Worm (Caenorhabditis elegans) whole organism, early embryonic: ENCODE results near the gene faah-1.

Experiments
- B0310.2 ChIP-seq: sonication (generic microtip); optimal IDR thresholded peaks from 2 replicates; lab custom pipeline; 2016; ENCODE audit warnings: mild to moderate bottlenecking, missing genetic modification characterization, missing compliant biosample characterization
- F13C5.2 ChIP-seq: sonication (generic microtip); optimal IDR thresholded peaks from 2 replicates; lab custom pipeline; 2017; ENCODE audit warnings: mild to moderate bottlenecking, missing genetic modification characterization, inconsistent platforms, missing compliant biosample characterization
- aly-1 ChIP-seq: sonication (generic microtip); optimal IDR thresholded peaks from 2 replicates; lab custom pipeline; 2016; ENCODE audit warnings: missing genetic modification characterization, missing compliant biosample characterization
- ama-1 ChIP-seq: fragments of 150-350 bp; optimal IDR thresholded peaks from 2 replicates; lab custom pipeline; 2014
- ceh-13 ChIP-seq: fragments of 200-800 bp; sonication (Bioruptor generic); optimal IDR thresholded peaks from 2 replicates; lab custom pipeline; 2018; ENCODE audit warnings: mild to moderate bottlenecking, missing genetic modification characterization, missing compliant biosample characterization
- ceh-36 ChIP-seq: sonication (generic microtip); optimal IDR thresholded peaks from 2 replicates; lab custom pipeline; 2016; ENCODE audit warnings: missing genetic modification characterization, inconsistent platforms, missing compliant biosample characterization
- ets-7 ChIP-seq: sonication (generic microtip); optimal IDR thresholded peaks from 2 replicates; lab custom pipeline; 2016; ENCODE audit warnings: missing genotype, missing genetic modification characterization, missing compliant biosample characterization
- flt-1 ChIP-seq: fragments of 200-800 bp; sonication (Bioruptor generic); IDR thresholded peaks from 2 replicates; pipeline ENCODE4 v1.3.6; 2022; ENCODE audit warnings: missing genetic modification characterization, missing compliant biosample characterization
- hmbx-1 ChIP-seq: sonication (generic microtip); optimal IDR thresholded peaks from 2 replicates; lab custom pipeline; 2016; ENCODE audit warnings: mild to moderate bottlenecking, missing genetic modification characterization, missing compliant biosample characterization
- hmg-4 ChIP-seq: fragments of 200-800 bp; sonication (Bioruptor generic); optimal IDR thresholded peaks from 2 replicates; lab custom pipeline; 2018; ENCODE audit warnings: mild to moderate bottlenecking, missing genetic modification characterization, missing compliant biosample characterization
- hnd-1 ChIP-seq: sonication (generic microtip); optimal IDR thresholded peaks from 2 replicates; lab custom pipeline; 2016; ENCODE audit warnings: missing genetic modification characterization, missing compliant biosample characterization
- pes-1 ChIP-seq: fragments of 200-800 bp; sonication (Bioruptor generic); IDR thresholded peaks from 2 replicates; pipeline ENCODE4 v1.3.6; 2022; ENCODE audit warnings: missing genetic modification reagents, missing genetic modification characterization, missing compliant biosample characterization
- scrt-1 ChIP-seq: fragments of 200-800 bp; sonication (Bioruptor generic); IDR thresholded peaks from 2 replicates; pipeline ENCODE4 v1.3.6; 2022; ENCODE audit warnings: missing genetic modification characterization, missing compliant biosample characterization
- sea-1 ChIP-seq: fragments of 200-800 bp; sonication (Bioruptor generic); conservative IDR thresholded peaks from 2 replicates; pipeline ENCODE4 v1.3.6; 2022; ENCODE audit warnings: missing genetic modification characterization, missing compliant biosample characterization
- tbx-11 ChIP-seq: fragments of 200-800 bp; sonication (Bioruptor generic); IDR thresholded peaks from 2 replicates; pipeline ENCODE4 v1.3.6; 2022; ENCODE audit warnings: missing genetic modification characterization, missing compliant biosample characterization
- tbx-37 ChIP-seq: fragments of 200-800 bp; sonication (Bioruptor generic); conservative IDR thresholded peaks from 2 replicates; pipeline ENCODE4 v1.3.6; 2022; ENCODE audit warnings: missing genetic modification reagents, missing genetic modification characterization, missing compliant biosample characterization
- tra-4 ChIP-seq: sonication (generic microtip); optimal IDR thresholded peaks from 2 replicates; lab custom pipeline; 2017; ENCODE audit warnings: missing genetic modification characterization, missing compliant biosample characterization

The faah-1 gene

DNA sequence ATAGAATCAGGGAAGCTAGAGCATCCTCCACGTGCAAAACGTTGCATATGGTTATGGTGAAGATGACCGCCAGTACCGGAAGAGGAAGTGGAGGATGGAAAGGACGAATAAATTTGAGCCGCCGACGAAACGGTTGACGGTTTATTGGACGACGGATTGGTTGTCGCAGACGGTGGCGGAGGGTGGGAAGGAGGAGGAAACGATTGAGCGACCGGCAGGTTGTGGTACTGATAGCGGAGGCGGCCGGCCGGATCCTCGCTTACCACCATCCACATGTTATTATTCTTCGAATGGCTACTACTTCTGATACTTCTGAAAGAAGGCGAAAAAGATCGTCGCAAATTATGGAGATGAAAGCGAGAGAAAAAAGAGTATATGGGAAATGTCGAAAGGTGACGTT lies 33.7 kb downstream of the faah-1 start:
- TF ChIP-seq tra-4, result no peak
- TF ChIP-seq B0310.2, result no peak
- TF ChIP-seq ceh-36, result no peak
- TF ChIP-seq tbx-37, result no peak
- no peak for TF ChIP-seq sea-1 (GFP tag; lab: Robert Waterston, UW)
- TF ChIP-seq ama-1 (lab: Kevin White, UChicago), result no peak
- no peak for TF ChIP-seq hnd-1 (tag; lab: Kevin White, UChicago)
- TF ChIP-seq ets-7 (tag; lab: Kevin White, UChicago), result no peak
- TF ChIP-seq tbx-11 (GFP tag; lab: Robert Waterston, UW), result no peak
- TF ChIP-seq pes-1 (GFP tag; lab: Robert Waterston, UW), result no peak
- TF ChIP-seq flt-1 (GFP tag; lab: Robert Waterston, UW), result no peak
- TF ChIP-seq scrt-1, result no peak
- no peak for TF ChIP-seq F13C5.2
- TF ChIP-seq hmg-4 (GFP tag; lab: Kevin White, UChicago), result no peak
- no peak for TF ChIP-seq hmbx-1 (tag; lab: Kevin White, UChicago)
- no peak for TF ChIP-seq ceh-13 (GFP tag; lab: Kevin White, UChicago)
- TF ChIP-seq aly-1 (tag; lab: Kevin White, UChicago), result no peak

DNA sequence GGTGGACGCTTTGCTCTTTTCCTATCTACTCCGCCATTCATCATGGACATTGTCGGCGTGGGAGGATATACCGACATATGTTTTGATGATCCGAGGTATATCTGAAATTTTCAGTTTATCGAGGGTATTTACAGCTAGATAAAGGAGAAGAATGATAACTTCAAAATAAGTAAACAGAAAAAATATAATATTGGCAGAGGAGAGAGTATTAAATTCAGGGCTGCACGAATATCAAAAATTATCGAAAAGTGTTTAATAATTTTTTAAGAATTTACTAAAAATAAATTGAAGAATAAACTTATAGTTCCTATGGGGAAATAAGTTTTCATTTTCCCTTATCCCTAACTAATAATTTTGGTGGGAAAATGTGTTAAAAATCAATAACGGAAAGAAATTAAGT lies 39.7 kb downstream of the faah-1 start, which contains the start of gene wsp-1:
wsp-1 (minus strand) TSS at position 101 of the 400 bp plus-strand sequence.
- TF ChIP-seq ets-7 (tag; lab: Kevin White, UChicago) (no peak), hmg-4 (GFP tag; lab: Kevin White, UChicago) (no peak), ceh-36 (no peak), tbx-11 (GFP tag; lab: Robert Waterston, UW) (no peak), ama-1 (lab: Kevin White, UChicago) (no peak), hnd-1 (tag; lab: Kevin White, UChicago) (no peak), flt-1 (GFP tag; lab: Robert Waterston, UW) (no peak), aly-1 (tag; lab: Kevin White, UChicago) (no peak), tbx-37 (no peak), tra-4 (no peak), B0310.2 (no peak), sea-1 (GFP tag; lab: Robert Waterston, UW) (no peak), pes-1 (GFP tag; lab: Robert Waterston, UW) (no peak), scrt-1 (no peak), hmbx-1 (tag; lab: Kevin White, UChicago) (no peak), ceh-13 (GFP tag; lab: Kevin White, UChicago) (no peak), F13C5.2 (no peak)

DNA sequence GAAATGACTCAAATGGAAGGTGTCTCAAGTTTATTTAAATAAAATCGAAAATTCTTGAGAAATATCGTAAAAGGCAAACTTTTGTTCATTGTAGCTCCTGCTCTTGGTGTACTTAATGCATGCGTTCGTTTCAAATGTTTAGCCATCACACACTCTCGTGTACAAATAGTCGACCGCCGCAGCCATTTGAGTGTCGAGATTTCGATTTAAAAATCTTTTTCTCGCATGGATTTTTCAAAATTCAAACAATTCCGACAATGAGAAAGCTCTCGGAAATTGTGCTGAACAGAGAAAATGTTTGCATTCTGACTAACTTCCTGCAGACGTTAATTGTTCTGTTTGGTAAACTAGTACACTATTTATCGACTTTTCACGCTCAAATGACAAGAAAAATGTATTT lies 40.1 kb downstream of the faah-1 start:
- TF ChIP-seq tbx-11 (GFP tag; lab: Robert Waterston, UW) (no peak), sea-1 (GFP tag; lab: Robert Waterston, UW) (no peak), ceh-36 (no peak), aly-1 (tag; lab: Kevin White, UChicago) (no peak), pes-1 (GFP tag; lab: Robert Waterston, UW) (no peak), ets-7 (tag; lab: Kevin White, UChicago) (no peak), ceh-13 (GFP tag; lab: Kevin White, UChicago) (no peak), hmg-4 (GFP tag; lab: Kevin White, UChicago) (no peak), hnd-1 (tag; lab: Kevin White, UChicago) (no peak), scrt-1 (no peak), tra-4 (no peak), ama-1 (lab: Kevin White, UChicago) (no peak), flt-1 (GFP tag; lab: Robert Waterston, UW) (no peak), hmbx-1 (tag; lab: Kevin White, UChicago) (no peak)

DNA sequence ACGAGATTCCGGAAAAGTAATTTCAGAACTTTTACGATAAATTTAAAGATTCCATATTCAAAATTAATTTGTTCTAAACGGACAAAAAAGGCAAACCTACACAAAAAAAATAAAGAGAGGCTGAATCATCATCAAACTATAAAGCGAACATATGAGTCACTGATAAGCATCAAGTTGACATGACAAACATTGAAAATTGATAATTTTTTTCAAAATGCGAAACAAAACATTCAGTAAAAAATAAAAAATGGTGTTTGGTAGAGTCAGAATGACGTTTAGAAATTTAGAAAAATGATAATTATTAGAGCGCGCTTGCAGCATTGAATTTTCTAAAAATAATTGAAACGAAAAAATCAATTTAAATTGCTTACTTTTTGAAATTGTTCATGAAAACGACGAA lies 40.6 kb downstream of the faah-1 start:
- TF ChIP-seq hnd-1 (tag; lab: Kevin White, UChicago), result no peak
- TF ChIP-seq B0310.2, result no peak
- no peak for TF ChIP-seq ceh-36
- TF ChIP-seq hmg-4 (GFP tag; lab: Kevin White, UChicago), result no peak
- no peak for TF ChIP-seq pes-1 (GFP tag; lab: Robert Waterston, UW)
- TF ChIP-seq scrt-1, result no peak
- TF ChIP-seq tbx-11 (GFP tag; lab: Robert Waterston, UW), result no peak
- no peak for TF ChIP-seq flt-1 (GFP tag; lab: Robert Waterston, UW)
- TF ChIP-seq tbx-37, result no peak
- no peak for TF ChIP-seq F13C5.2
- TF ChIP-seq ets-7 (tag; lab: Kevin White, UChicago), result no peak
- no peak for TF ChIP-seq hmbx-1 (tag; lab: Kevin White, UChicago)
- no peak for TF ChIP-seq sea-1 (GFP tag; lab: Robert Waterston, UW)
- TF ChIP-seq ceh-13 (GFP tag; lab: Kevin White, UChicago), result no peak
- no peak for TF ChIP-seq tra-4
- no peak for TF ChIP-seq aly-1 (tag; lab: Kevin White, UChicago)
- TF ChIP-seq ama-1 (lab: Kevin White, UChicago), result no peak

DNA sequence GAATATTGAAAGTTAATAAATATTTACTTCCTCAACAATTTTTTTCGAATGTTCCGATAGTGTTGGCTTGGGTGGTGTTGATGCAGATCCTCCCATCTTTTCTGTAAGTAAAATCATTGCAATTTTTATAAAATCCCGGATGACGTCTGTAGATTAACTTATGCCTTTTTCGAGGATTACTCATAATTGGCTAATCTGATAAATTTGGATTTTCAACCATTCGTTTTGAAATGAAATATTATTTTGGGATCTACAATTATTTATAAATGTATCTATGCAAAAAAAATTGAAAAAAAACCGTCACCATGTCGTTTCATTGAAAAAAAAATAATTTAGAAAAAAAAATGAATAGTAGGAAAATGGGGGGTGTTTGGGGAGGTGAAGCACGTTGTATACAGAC lies 41.9 kb downstream of the faah-1 start, which contains the start of gene glrx-22:
glrx-22 (minus strand) TSS at position 101 of the 400 bp plus-strand sequence.
- TF ChIP-seq sea-1 (GFP tag; lab: Robert Waterston, UW), result no peak
- TF ChIP-seq ama-1 (lab: Kevin White, UChicago), result no peak
- TF ChIP-seq hnd-1 (tag; lab: Kevin White, UChicago), result no peak
- TF ChIP-seq hmg-4 (GFP tag; lab: Kevin White, UChicago), result no peak
- TF ChIP-seq F13C5.2, result no peak

DNA sequence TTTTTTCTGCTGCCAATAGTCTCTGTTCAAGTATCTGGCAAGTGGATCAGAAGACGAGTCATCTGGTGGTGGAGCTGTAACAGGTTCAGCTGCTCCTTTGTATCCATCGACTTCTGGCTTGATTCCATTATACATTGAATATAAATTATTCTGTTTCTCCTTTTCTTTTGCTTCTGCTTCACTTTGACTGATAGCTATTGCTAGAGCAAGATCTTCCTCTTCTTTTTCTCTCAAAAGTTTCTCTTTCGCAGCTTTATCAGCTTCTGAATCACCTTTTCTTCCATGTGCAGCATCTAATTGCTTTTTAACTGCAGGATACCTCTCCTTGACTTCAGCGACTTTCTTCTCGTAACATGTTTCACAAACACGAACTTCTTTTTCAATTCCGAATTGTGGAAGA lies 44.4 kb downstream of the faah-1 start:
- TF ChIP-seq hmbx-1 (tag; lab: Kevin White, UChicago) (no peak), tbx-11 (GFP tag; lab: Robert Waterston, UW) (no peak), ceh-36 (no peak), aly-1 (tag; lab: Kevin White, UChicago) (no peak), ets-7 (tag; lab: Kevin White, UChicago) (no peak), tra-4 (no peak), pes-1 (GFP tag; lab: Robert Waterston, UW) (no peak), hmg-4 (GFP tag; lab: Kevin White, UChicago) (no peak), F13C5.2 (no peak), ceh-13 (GFP tag; lab: Kevin White, UChicago) (no peak), scrt-1 (no peak)
